Fruit fly (Drosophila melanogaster): Measurements from ENCODE around the gene Ziz.

Ziz gene

DNA sequence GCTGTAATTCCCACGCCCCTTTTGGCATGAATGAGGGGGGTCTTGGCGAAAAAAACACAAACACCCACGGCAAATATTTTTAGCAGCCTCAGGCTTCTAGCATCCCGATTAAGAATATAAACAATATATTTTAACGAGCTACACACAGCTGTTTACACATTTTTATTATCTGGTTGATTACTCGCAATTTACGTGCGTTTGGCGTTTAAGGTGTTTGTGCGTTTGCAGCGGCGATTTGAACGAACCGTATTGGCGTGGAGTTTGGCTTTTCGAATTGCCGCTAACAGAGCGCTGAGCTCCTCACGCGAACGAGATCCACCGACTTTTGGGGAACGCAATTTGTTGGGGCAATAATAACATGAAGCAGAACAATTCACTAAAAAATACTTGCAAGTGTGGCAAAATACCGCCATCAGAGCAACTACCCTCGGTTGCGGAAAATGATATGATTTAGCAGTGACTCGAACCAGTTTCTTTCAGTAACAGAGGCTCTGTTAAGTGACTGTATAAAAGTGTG is at the start of gene Ziz:
Gene Ziz, minus strand, starts transcription at position 321 of the 517 bp plus-strand sequence.
- TF ChIP-seq CTCF (optimal IDR thresholded peaks at IDR 0.05) (peak; percentile 63 to 74), CG8478 (optimal IDR thresholded peaks at IDR 0.05) (no peak)

- TF ChIP-seq CG8478 (optimal IDR thresholded peaks at IDR 0.05), result no peak
- TF ChIP-seq CTCF (optimal IDR thresholded peaks at IDR 0.05), result no peak
Observed at dm6 chr2L:7545608-7546275, 49.6 kb upstream of the Ziz start.

- TF ChIP-seq CTCF (optimal IDR thresholded peaks at IDR 0.05) (no peak), CG8478 (optimal IDR thresholded peaks at IDR 0.05) (no peak)
Observed at dm6 chr2L:7544267-7544670, 48.2 kb upstream of the Ziz start.

DNA sequence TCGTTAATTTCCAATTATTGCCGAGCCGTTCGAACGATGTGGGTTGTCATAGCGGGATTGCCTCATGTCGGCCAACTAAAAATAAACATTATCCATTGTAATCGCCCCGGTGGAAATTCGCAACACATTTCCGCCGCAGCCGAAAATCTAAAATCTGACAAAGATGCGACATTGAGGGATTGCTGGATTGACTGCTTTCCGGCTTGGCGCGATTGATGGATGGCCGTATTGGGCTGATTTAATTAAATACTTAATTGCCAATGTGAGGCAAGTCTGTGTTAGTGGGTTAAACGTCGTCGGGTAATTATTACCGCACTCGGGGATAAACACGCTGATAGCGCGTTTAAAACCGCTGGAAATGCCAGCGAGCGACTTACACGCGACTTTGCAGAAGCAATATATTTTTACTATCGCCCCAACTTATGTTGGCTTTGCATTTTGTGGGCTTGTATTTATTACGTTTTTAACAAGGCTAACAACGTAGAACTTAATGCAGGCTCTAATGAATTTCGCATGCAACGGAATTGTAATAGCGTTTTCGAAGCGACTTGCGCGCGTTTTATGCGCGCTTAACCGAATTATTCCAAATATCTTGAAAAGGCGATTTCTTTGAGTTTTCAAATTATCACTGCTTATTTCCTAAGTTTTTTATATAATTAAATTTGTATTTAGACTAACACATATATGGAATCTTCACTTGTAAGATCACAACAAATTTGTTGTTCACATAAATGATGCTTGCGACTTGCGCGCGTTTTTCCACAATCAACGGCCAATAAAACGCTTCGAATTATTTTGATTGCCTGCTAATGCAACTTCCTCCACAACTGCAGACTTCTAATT is 46.1 kb upstream of the Ziz start:
- TF ChIP-seq CG8478 (optimal IDR thresholded peaks at IDR 0.05) (no peak), CTCF (optimal IDR thresholded peaks at IDR 0.05) (no peak)

DNA sequence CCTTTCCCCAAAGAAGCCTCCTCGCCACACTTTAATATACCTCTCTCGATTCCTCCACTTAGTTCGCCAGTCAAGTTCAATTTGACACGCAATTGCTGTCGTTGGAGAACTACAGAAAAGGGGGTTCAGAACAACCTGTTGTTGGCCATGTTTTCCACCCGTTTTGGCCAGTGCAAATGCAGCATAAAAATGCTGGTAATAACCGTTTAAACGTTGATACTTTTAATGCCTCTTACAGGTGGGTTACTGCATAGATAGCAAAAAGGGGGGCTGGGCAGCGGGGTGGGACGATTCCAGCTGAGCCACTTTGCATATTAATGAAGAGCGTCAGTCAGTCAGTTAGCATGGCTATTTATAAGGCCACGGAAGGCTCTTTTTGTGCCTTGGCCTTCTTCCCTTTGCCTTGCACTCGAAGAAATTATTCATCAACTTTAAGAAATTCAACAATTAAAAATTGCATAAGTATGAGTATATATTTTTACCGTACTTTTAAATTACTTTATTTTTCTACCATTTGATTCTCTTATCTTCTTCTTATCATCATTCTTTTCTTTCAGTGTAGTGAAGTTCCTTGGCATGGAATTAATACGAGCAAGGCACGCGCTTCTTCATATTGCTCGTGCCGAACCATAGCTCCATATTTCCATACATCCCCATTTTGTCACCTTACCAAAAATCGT is 45.1 kb upstream of the Ziz start:
- TF ChIP-seq CG8478 (optimal IDR thresholded peaks at IDR 0.05), result no peak
- no peak for TF ChIP-seq CTCF (optimal IDR thresholded peaks at IDR 0.05)

DNA sequence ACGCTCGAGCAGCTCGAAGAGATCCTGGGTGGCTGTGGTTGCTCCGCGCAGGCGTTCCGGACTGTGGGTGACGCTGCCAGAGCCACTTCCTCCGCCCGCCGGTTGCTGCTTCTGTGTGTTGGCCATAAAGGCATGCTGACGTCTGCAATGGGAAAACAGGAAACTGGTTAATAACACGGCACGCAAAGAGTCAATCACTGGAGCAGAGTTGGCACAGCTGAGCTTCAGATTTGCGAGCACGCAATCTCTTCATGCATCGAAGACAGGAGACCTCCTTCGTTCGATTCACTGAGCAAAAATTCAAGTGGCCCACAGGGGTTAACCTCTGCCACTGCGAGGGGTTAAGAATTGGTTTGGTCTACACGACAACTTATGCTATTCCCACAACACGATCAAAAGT is 40.2 kb upstream of the Ziz start:
- TF ChIP-seq CG8478 (optimal IDR thresholded peaks at IDR 0.05) (no peak), CTCF (optimal IDR thresholded peaks at IDR 0.05) (no peak)

DNA sequence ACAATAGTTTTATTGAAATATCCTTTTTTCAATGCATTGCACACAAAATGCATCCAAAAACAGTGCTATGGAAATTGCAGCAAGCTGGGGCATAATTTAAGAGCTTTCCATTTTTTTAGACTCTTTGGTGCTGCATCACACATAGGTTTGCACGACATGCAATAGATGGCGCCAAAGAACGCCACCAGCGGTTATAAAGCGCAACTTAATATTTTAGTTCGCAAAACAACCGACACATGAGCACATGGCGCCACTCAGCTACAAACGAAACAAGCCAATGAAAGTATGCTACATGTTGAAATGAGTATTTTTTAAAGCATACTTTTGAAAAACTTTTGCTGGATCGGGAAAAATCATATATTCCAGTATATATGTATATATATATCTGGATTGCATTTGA is 38.8 kb upstream of the Ziz start:
- TF ChIP-seq CG8478 (optimal IDR thresholded peaks at IDR 0.05) (no peak), CTCF (optimal IDR thresholded peaks at IDR 0.05) (peak; percentile 98 to 99)

DNA sequence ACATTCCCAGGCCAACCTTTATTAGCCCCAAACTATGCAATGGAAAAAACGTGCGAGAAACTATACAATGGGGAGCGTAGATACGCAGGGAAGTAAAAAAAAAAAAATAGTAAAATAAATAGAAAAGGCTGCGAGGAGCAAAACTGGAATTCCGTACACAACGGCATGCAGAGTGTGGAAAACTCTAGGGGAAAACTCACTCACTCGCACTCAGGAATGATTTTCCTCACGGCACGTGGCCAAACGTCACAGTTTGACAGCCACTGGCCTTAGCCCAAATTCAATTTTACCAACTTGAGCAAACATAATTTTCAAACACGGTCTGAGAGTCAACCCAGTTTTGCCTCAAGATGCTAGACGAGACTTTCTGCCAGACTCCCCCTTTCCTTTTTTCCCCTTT is 37.9 kb upstream of the Ziz start:
- TF ChIP-seq CTCF (optimal IDR thresholded peaks at IDR 0.05) (peak; percentile 46 to 47), CG8478 (optimal IDR thresholded peaks at IDR 0.05) (no peak)

dm6 chr2L:7532644-7533324 is 36.7 kb upstream of the Ziz start:
- TF ChIP-seq CTCF (optimal IDR thresholded peaks at IDR 0.05) (no peak), CG8478 (optimal IDR thresholded peaks at IDR 0.05) (no peak)

DNA sequence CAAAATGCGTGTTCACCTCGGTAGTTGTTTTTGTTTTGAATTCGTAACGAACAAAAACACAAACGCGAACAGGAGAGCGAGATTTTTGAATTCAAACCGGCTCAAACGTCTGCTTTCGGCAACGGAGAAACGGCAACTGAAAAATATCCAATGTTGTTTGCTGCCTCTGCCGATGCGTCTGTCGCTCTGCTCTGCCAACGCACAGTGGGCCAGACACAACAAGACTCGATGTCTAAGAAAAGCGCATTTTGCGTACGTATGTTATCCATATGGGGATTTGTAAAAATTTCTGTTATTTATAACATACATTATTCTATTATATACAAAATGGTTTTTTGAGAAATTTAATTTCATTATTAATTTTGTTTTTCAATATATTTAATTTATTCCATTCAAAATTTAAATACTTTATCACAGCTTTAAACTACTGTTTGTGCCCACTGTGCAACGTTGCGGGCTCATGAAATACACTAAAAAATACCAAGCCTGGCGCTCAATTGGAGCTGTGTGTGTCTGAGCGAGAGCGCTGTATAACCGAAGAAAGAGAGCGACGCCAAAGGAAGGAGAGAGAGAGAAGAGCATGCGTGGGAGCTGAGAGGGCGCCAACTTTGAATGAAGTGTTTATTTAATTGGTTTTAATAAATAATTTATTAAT is 34.5 kb upstream of the Ziz start:
- no peak for TF ChIP-seq CG8478 (optimal IDR thresholded peaks at IDR 0.05)
- TF ChIP-seq CTCF (optimal IDR thresholded peaks at IDR 0.05), result peak in 1 of 2 experiments; percentile 1

DNA sequence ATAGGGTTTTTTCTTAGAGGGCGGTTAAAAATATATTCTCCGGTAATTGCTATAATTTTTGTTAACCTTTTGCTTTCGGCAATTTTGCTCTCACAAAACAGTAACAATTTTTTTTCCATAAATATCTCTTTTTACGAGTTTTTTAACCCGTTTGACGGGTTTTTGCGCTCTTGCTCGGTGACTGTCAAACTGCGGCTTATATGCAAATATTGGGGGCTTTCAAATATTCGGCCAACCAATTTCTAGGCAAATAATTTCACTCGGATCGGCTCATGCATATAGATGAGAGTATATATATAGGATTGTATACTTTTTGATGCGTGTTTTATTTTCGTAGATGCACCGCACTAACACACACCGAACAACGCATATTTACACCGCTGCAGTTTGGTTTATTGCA is 33.8 kb upstream of the Ziz start:
- TF ChIP-seq CG8478 (optimal IDR thresholded peaks at IDR 0.05) (no peak), CTCF (optimal IDR thresholded peaks at IDR 0.05) (no peak)

DNA sequence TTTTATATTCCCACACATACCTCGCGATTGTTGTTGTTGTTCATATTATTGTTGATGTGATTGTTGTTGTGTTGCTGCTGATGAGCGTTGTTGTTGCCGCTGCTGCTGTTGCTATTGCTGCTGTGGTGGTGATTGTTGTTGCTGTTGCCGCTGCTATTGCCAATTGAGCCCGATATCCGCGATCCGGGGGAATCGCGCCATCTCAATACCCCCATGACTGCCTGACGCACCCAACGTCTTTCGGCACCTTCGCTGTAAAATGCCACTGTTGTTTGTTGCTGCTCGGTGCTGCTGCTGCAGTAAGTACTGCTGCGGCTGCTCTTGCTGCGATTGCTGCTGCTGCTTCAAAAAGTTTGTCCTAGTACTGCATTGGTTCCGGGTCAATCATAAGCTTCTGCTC is 33.1 kb upstream of the Ziz start:
- TF ChIP-seq CTCF (optimal IDR thresholded peaks at IDR 0.05) (no peak), CG8478 (optimal IDR thresholded peaks at IDR 0.05) (no peak)

DNA sequence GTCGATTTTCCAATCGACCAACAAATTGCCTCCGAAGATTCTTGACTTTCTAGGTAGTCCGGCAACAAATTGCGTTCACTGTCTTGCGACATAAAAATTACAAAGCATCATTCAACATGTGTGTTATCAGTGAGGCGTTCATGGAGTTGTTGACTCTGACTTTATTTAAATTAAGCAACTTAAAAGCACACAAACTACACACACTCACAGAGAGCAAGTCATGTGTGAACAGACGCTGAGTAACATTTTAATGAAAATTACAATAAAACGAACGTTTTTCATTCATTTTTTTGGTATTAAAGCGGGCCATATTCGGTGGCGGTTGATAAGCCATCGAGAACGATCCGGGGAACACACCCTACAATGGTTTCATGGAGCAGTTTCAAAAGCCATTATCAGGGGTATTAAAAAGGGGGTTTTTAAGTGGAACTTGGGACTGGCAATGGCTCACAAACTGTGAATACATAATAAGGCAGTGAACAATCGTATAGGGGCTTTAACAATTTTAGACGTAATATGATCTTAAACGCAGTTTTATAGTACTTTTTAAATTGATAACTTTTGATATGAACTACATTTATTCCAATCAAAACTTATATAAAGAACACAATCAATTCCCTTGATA is 32.1 kb upstream of the Ziz start:
- TF ChIP-seq CG8478 (optimal IDR thresholded peaks at IDR 0.05), result no peak
- TF ChIP-seq CTCF (optimal IDR thresholded peaks at IDR 0.05), result no peak

Data from S2 (cell line).